Worm (Caenorhabditis elegans): ENCODE results near the gene F13A7.14.

DNA sequence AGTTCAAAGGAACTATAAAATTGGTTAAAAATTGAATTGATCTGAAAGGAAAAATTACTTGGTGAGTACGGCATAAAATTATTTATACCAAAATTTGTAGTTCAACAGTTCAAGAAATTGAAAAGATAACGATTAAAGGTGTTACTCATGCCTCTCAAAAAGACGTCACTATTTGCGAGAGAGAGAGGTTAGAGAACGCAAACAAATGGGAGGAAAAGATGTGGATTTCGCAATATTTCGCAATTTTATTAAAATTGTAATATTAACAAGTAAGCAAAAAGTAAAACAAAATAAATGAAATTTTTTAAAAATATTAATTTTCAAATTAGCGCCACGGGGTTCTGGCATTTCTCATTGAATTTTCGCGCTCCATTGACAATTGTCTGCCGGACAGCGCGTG lies 6.6 kb upstream of the F13A7.14 start, which contains the start of gene F13A7.11:
- TF ChIP-seq Y53F4B.3 (GFP tag; IDR thresholded peaks at IDR 0.05) (no peak), pha-4 (tag; optimal IDR thresholded peaks at IDR 0.05) (no peak), unc-62 (GFP tag; optimal IDR thresholded peaks at IDR 0.05) (no peak), D2030.7 (GFP tag; IDR thresholded peaks at IDR 0.05) (no peak), let-526 (GFP tag; IDR thresholded peaks at IDR 0.05) (no peak), lir-1 (GFP tag; conservative IDR thresholded peaks at IDR 0.05) (no peak), pbrm-1 (GFP tag; IDR thresholded peaks at IDR 0.05) (no peak), egrh-3 (GFP tag; IDR thresholded peaks at IDR 0.05) (no peak), akir-1 (GFP tag; optimal IDR thresholded peaks at IDR 0.05) (no peak), hrde-1 (tag; optimal IDR thresholded peaks at IDR 0.05; ENCODE audit: borderline replicate concordance) (no peak), hlh-26 (GFP tag; conservative IDR thresholded peaks at IDR 0.05) (no peak), attf-6 (GFP tag; IDR thresholded peaks at IDR 0.05) (no peak), atf-7 (tag; optimal IDR thresholded peaks at IDR 0.05) (no peak)

Data from whole organism, young adult.